Worm (Caenorhabditis elegans) whole organism, L1 larva: ENCODE measurements around the gene F09E5.16.

Experiments
- alr-1 ChIP-seq: fragments of 200-800 bp; sonication (Bioruptor generic); optimal IDR thresholded peaks from 2 replicates; lab custom pipeline; 2018; ENCODE audit warnings: borderline replicate concordance, mild to moderate bottlenecking, missing genetic modification characterization, missing compliant biosample characterization
- aly-2 ChIP-seq: fragments of 150-350 bp; optimal IDR thresholded peaks from 2 replicates; lab custom pipeline; 2014; ENCODE audit warnings: missing biosample characterization, missing genetic modification characterization
- ama-1 ChIP-seq: fragments of 150-350 bp; optimal IDR thresholded peaks from 2 replicates; lab custom pipeline; 2014
- ceh-82 ChIP-seq, 3 experiments: fragments of 150-350 bp in 1 of 3; sonication (generic microtip) in 2 of 3; optimal IDR thresholded peaks; 2 replicates each; lab custom pipeline; 2014 to 2017; ENCODE audit warnings: missing biosample characterization in 3 of 3, missing genetic modification characterization in 3 of 3
- ceh-88 ChIP-seq: fragments of 200-800 bp; sonication (Bioruptor generic); IDR thresholded peaks from 2 replicates; pipeline ENCODE4 v1.3.6; 2022; ENCODE audit warnings: missing genetic modification characterization, missing compliant biosample characterization
- dsc-1 ChIP-seq: sonication (generic microtip); optimal IDR thresholded peaks from 2 replicates; lab custom pipeline; 2016; ENCODE audit warnings: mild to moderate bottlenecking, missing genetic modification characterization, missing compliant biosample characterization
- egl-27 ChIP-seq, 2 experiments: fragments of 150-350 bp in 1 of 2; sonication (generic microtip); optimal IDR thresholded peaks; 3 replicates each; lab custom pipeline; 2017 to 2018; ENCODE audit warnings: missing biosample characterization in 2 of 2, missing genetic modification characterization in 2 of 2, missing genetic modification reagents in 2 of 2
- lin-14 ChIP-seq: fragments of 200-800 bp; sonication (Bioruptor generic); optimal IDR thresholded peaks from 2 replicates; lab custom pipeline; 2018; ENCODE audit warnings: mild to moderate bottlenecking, missing genetic modification characterization, moderate library complexity, missing compliant biosample characterization
- pqm-1 ChIP-seq: sonication (generic microtip); optimal IDR thresholded peaks from 3 replicates; lab custom pipeline; 2017; ENCODE audit warnings: missing biosample characterization, missing genetic modification characterization
- skn-1 ChIP-seq: fragments of 150-350 bp; optimal IDR thresholded peaks from 2 replicates; lab custom pipeline; 2014; ENCODE audit warnings: missing biosample characterization, missing genetic modification characterization
- snpc-4 ChIP-seq: fragments of 150-350 bp; optimal IDR thresholded peaks from 2 replicates; lab custom pipeline; 2014; ENCODE audit warnings: missing biosample characterization, missing genetic modification characterization
- unc-62 ChIP-seq: fragments of 150-350 bp; optimal IDR thresholded peaks from 2 replicates; lab custom pipeline; 2014; ENCODE audit warnings: missing biosample characterization, missing genetic modification reagents, missing genetic modification characterization
- zag-1 ChIP-seq: fragments of 150-350 bp; optimal IDR thresholded peaks from 2 replicates; lab custom pipeline; 2014; ENCODE audit warnings: missing biosample characterization, missing genetic modification characterization
- ztf-11 ChIP-seq, 2 experiments: sonication (generic microtip); optimal IDR thresholded peaks; 2 replicates each; lab custom pipeline; 2016 to 2017; ENCODE audit warnings: missing genetic modification characterization in 2 of 2, missing biosample characterization in 1 of 2, missing compliant biosample characterization in 1 of 2

DNA sequence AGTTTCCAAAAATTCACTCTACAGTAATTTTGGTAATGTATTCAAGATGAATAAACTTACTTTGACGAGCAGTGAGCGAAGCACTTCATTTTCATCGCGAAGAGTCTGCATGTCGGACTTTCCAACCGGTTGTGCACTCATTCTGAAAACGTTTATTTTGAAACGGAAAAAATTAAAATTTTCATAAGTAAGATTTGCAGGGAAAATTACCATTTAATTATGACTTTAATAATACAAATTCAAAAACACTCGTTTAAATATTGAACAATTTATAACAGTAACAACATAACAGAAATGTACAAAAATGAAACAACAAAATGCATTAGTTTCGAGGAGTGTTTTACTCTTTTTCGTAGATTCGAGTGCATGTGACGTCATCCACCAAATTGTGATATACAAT is 46.9 kb upstream of the F09E5.16 start, which contains the start of the genes EEED8.13 and EEED8.18:
- TF ChIP-seq unc-62 = no peak
- TF ChIP-seq lin-14 (GFP tag; lab: Kevin White, UChicago) = no peak
- TF ChIP-seq ceh-88 (GFP tag; lab: Robert Waterston, UW) = no peak
- no peak for TF ChIP-seq ztf-11 (tag; optimal IDR thresholded peaks at IDR 0.05; lab: Kevin White, UChicago)
- no peak for TF ChIP-seq skn-1
- no peak for TF ChIP-seq aly-2 (tag; lab: Kevin White, UChicago)
- no peak for TF ChIP-seq egl-27 (tag; optimal IDR thresholded peaks at IDR 0.05; lab: Kevin White, UChicago)
- no peak for TF ChIP-seq snpc-4 (tag; lab: Kevin White, UChicago)
- TF ChIP-seq ceh-82 (tag; optimal IDR thresholded peaks at IDR 0.05; lab: Kevin White, UChicago) = no peak
- TF ChIP-seq dsc-1 (tag; lab: Kevin White, UChicago) = no peak
- TF ChIP-seq pqm-1 (tag; lab: Kevin White, UChicago) = no peak
- no peak for TF ChIP-seq alr-1 (tag; lab: Kevin White, UChicago)
- no peak for TF ChIP-seq ama-1
- TF ChIP-seq zag-1 (tag; lab: Kevin White, UChicago) = no peak
